Fruit fly (Drosophila melanogaster) whole organism, wandering third instar larva: Measurements from ENCODE around the gene CG17712.

Experiments
- Abd-B ChIP-seq: fragments of >200 bp; optimal IDR thresholded peaks from 2 replicates; lab custom pipeline; 2017; ENCODE audit warnings: missing biosample characterization, missing genetic modification characterization
- CG32264 ChIP-seq: fragments of 200-800 bp; sonication (Bioruptor generic); optimal IDR thresholded peaks from 2 replicates; lab custom pipeline; 2016; ENCODE audit warnings: missing biosample characterization, missing genetic modification characterization
- CG9705 ChIP-seq: fragments of 200-800 bp; sonication (Bioruptor generic); optimal IDR thresholded peaks from 2 replicates; lab custom pipeline; 2018; ENCODE audit warnings: missing biosample characterization, mild to moderate bottlenecking, missing genetic modification characterization
- CrebA ChIP-seq: fragments of 200-800 bp; sonication (Bioruptor generic); optimal IDR thresholded peaks from 2 replicates; lab custom pipeline; 2016; ENCODE audit warnings: missing biosample characterization, mild to moderate bottlenecking, missing genetic modification characterization, borderline replicate concordance
- Dfd ChIP-seq: fragments of >200 bp; optimal IDR thresholded peaks from 2 replicates; lab custom pipeline; 2017; ENCODE audit warnings: missing biosample characterization, missing genetic modification characterization
- Dif ChIP-seq: fragments of 200-275, 200-300 bp; sonication (Bioruptor generic); optimal IDR thresholded peaks from 2 replicates; lab custom pipeline; 2018; ENCODE audit warnings: missing biosample characterization, missing genetic modification characterization; ENCODE audit not compliant: partially characterized antibody
- GATAd ChIP-seq: sonication (Bioruptor generic); optimal IDR thresholded peaks from 2 replicates; lab custom pipeline; 2016; ENCODE audit warnings: missing biosample characterization, missing genetic modification characterization
- HLH106 ChIP-seq: fragments of 200-800 bp; optimal IDR thresholded peaks from 3 replicates; lab custom pipeline; 2019; ENCODE audit warnings: missing biosample characterization, mild to moderate bottlenecking, missing genetic modification characterization, moderate library complexity
- Hnf4 ChIP-seq: fragments of 200-800 bp; sonication (Bioruptor generic); optimal IDR thresholded peaks from 2 replicates; lab custom pipeline; 2016; ENCODE audit warnings: missing biosample characterization, mild to moderate bottlenecking, missing genetic modification characterization
- Hr78 ChIP-seq: fragments of >200 bp; optimal IDR thresholded peaks from 2 replicates; lab custom pipeline; 2017; ENCODE audit warnings: missing biosample characterization, missing genetic modification characterization
- Hr83 ChIP-seq: fragments of 200-300 bp; sonication (Bioruptor generic); optimal IDR thresholded peaks from 2 replicates; lab custom pipeline; 2016; ENCODE audit warnings: missing biosample characterization, mild to moderate bottlenecking, missing genetic modification characterization, moderate library complexity; ENCODE audit not compliant: poor library complexity, severe bottlenecking
- Jra ChIP-seq: sonication (Bioruptor generic); optimal IDR thresholded peaks from 2 replicates; lab custom pipeline; 2016; ENCODE audit warnings: missing biosample characterization, missing genetic modification characterization
- Mio ChIP-seq: sonication (Bioruptor generic); optimal IDR thresholded peaks from 2 replicates; lab custom pipeline; 2016; ENCODE audit warnings: missing biosample characterization, missing genetic modification characterization
- Myc ChIP-seq: fragments of >200 bp; optimal IDR thresholded peaks from 2 replicates; lab custom pipeline; 2017
- N ChIP-seq: fragments of >200 bp; optimal IDR thresholded peaks from 2 replicates; lab custom pipeline; 2018; ENCODE audit warnings: missing biosample characterization, missing external identifiers, missing genetic modification characterization
- OdsH ChIP-seq: fragments of 200-800 bp; sonication (Bioruptor generic); optimal IDR thresholded peaks from 2 replicates; lab custom pipeline; 2016; ENCODE audit warnings: missing biosample characterization, mild to moderate bottlenecking, missing genetic modification characterization
- Rel ChIP-seq, 2 experiments: fragments of 200-800 bp; sonication (Bioruptor generic) in 1 of 2; optimal IDR thresholded peaks; 2 replicates in 1 of 2; 3 replicates in 1 of 2; lab custom pipeline; 2016 to 2019; ENCODE audit warnings: mild to moderate bottlenecking in 2 of 2, missing biosample characterization in 2 of 2, missing genetic modification characterization in 2 of 2, moderate library complexity in 1 of 2
- Sp1 ChIP-seq: fragments of 200-800 bp; sonication (Bioruptor generic); optimal IDR thresholded peaks from 3 replicates; lab custom pipeline; 2019; ENCODE audit warnings: missing biosample characterization, mild to moderate bottlenecking, missing genetic modification characterization, moderate library complexity
- Vsx2 ChIP-seq: fragments of 200-300, 225-300 bp; sonication (Bioruptor generic); optimal IDR thresholded peaks from 2 replicates; lab custom pipeline; 2018; ENCODE audit warnings: missing biosample characterization, missing genetic modification characterization; ENCODE audit not compliant: partially characterized antibody
- br ChIP-seq: fragments of 200-800 bp; sonication (Bioruptor generic); optimal IDR thresholded peaks from 2 replicates; lab custom pipeline; 2016; ENCODE audit warnings: missing biosample characterization, missing genetic modification characterization
- brk ChIP-seq: fragments of 200-800 bp; sonication (Bioruptor generic); optimal IDR thresholded peaks from 2 replicates; lab custom pipeline; 2016; ENCODE audit warnings: missing biosample characterization, mild to moderate bottlenecking, missing genetic modification characterization
- dl ChIP-seq, 2 experiments: fragments of 175-275, 200-275 bp in 1 of 2; fragments of 200-275 bp in 1 of 2; sonication (Bioruptor generic); optimal IDR thresholded peaks; lab custom pipeline; 2018; ENCODE audit warnings: mild to moderate bottlenecking in 2 of 2, missing biosample characterization in 2 of 2, missing genetic modification characterization in 2 of 2, moderate library complexity in 2 of 2; ENCODE audit not compliant: partially characterized antibody in 2 of 2, insufficient read depth in 1 of 2
- dmrt93B ChIP-seq: fragments of 200-800 bp; sonication (Bioruptor generic); optimal IDR thresholded peaks from 2 replicates; lab custom pipeline; 2018; ENCODE audit warnings: missing biosample characterization, mild to moderate bottlenecking, missing genetic modification characterization
- dsf ChIP-seq: sonication (Bioruptor generic); optimal IDR thresholded peaks from 2 replicates; lab custom pipeline; 2016; ENCODE audit warnings: missing biosample characterization, missing genetic modification characterization, borderline replicate concordance
- ey ChIP-seq: fragments of 200-800 bp; sonication (Bioruptor generic); optimal IDR thresholded peaks from 2 replicates; lab custom pipeline; 2016; ENCODE audit warnings: missing biosample characterization, missing genetic modification characterization
- foxo ChIP-seq, 2 experiments: fragments of 200-800 bp; sonication (Bioruptor generic); optimal IDR thresholded peaks; 2 replicates in 1 of 2; 3 replicates in 1 of 2; lab custom pipeline; 2016 to 2017; ENCODE audit warnings: missing biosample characterization in 2 of 2, missing genetic modification characterization in 2 of 2
- fru ChIP-seq: fragments of 200-800 bp; sonication (Bioruptor generic); optimal IDR thresholded peaks from 3 replicates; lab custom pipeline; 2016; ENCODE audit warnings: missing biosample characterization, mild to moderate bottlenecking, missing genetic modification characterization
- h ChIP-seq: fragments of 200-800 bp; sonication (Bioruptor generic); optimal IDR thresholded peaks from 3 replicates; lab custom pipeline; 2016; ENCODE audit warnings: missing biosample characterization, mild to moderate bottlenecking, missing genetic modification characterization
- jim ChIP-seq: fragments of 175-275, 200-325 bp; sonication (Bioruptor generic); optimal IDR thresholded peaks from 2 replicates; lab custom pipeline; 2016; ENCODE audit warnings: missing biosample characterization, mild to moderate bottlenecking, missing genetic modification characterization
- lola ChIP-seq: fragments of >200 bp; optimal IDR thresholded peaks from 2 replicates; lab custom pipeline; 2017; ENCODE audit warnings: missing biosample characterization, missing genetic modification characterization
- pan ChIP-seq: fragments of >200 bp; optimal IDR thresholded peaks from 2 replicates; lab custom pipeline; 2017
- psq ChIP-seq: fragments of 200-800 bp; sonication (Bioruptor generic); optimal IDR thresholded peaks from 3 replicates; lab custom pipeline; 2017; ENCODE audit warnings: missing biosample characterization, mild to moderate bottlenecking, missing genetic modification characterization, moderate library complexity
- rgr ChIP-seq: fragments of 200-800 bp; sonication (Bioruptor generic); optimal IDR thresholded peaks from 3 replicates; lab custom pipeline; 2016; ENCODE audit warnings: missing biosample characterization, mild to moderate bottlenecking, missing genetic modification characterization
- sage ChIP-seq: fragments of 200-800 bp; sonication (Bioruptor generic); optimal IDR thresholded peaks from 2 replicates; lab custom pipeline; 2016; ENCODE audit warnings: missing biosample characterization, mild to moderate bottlenecking, missing genetic modification characterization
- sv ChIP-seq: fragments of 200-800 bp; sonication (Bioruptor generic); optimal IDR thresholded peaks from 3 replicates; lab custom pipeline; 2016; ENCODE audit warnings: missing biosample characterization, missing genetic modification characterization
- tai ChIP-seq: sonication (Bioruptor generic); optimal IDR thresholded peaks from 2 replicates; lab custom pipeline; 2016; ENCODE audit warnings: missing biosample characterization, missing genetic modification characterization
- usp ChIP-seq: fragments of >200 bp; optimal IDR thresholded peaks from 2 replicates; lab custom pipeline; 2017; ENCODE audit warnings: missing biosample characterization, missing genetic modification characterization
- woc ChIP-seq: sonication (Bioruptor generic); optimal IDR thresholded peaks from 2 replicates; lab custom pipeline; 2016; ENCODE audit warnings: missing biosample characterization, mild to moderate bottlenecking, missing genetic modification characterization

Gene CG17712

DNA sequence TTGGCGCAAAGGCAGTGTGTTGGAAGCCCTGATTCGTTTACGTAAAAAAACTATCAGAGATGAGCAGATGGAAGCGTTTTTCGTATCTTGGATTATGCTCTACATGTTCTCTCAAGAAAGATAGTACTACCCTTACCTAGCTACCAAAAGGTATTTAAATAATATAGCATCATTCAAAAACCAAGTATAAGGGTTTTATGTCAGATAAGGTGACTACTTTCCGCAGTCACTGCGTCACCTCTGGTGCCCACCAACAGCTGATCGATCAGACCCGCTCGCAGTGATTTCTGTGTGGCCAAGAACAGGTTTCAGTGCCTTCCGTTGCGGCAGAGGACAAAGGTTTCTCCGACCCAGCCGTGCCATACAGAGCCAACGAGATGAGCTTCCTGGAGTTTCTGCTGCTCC lies 22.3 kb downstream of the CG17712 start, which contains the start of the genes Eno and CG31937 (continued):
- TF ChIP-seq rgr (peak; percentile 38), CrebA (GFP tag; lab: Kevin White, UChicago) (no peak), Myc (lab: Kevin White, UChicago) (peak; percentile 76), woc (GFP tag; lab: Kevin White, UChicago) (peak; percentile 79)

- TF ChIP-seq pan (no peak), sage (peak; percentile 8), sv (GFP tag; lab: Kevin White, UChicago) (no peak), Vsx2 (no peak)
These were observed 23.3 kb downstream of the CG17712 start, which contains the start of gene Rrp40 for dm6 chr2L:1728620-1728944. TSS of gene Rrp40 (plus strand) at chr2L:1728732.

DNA sequence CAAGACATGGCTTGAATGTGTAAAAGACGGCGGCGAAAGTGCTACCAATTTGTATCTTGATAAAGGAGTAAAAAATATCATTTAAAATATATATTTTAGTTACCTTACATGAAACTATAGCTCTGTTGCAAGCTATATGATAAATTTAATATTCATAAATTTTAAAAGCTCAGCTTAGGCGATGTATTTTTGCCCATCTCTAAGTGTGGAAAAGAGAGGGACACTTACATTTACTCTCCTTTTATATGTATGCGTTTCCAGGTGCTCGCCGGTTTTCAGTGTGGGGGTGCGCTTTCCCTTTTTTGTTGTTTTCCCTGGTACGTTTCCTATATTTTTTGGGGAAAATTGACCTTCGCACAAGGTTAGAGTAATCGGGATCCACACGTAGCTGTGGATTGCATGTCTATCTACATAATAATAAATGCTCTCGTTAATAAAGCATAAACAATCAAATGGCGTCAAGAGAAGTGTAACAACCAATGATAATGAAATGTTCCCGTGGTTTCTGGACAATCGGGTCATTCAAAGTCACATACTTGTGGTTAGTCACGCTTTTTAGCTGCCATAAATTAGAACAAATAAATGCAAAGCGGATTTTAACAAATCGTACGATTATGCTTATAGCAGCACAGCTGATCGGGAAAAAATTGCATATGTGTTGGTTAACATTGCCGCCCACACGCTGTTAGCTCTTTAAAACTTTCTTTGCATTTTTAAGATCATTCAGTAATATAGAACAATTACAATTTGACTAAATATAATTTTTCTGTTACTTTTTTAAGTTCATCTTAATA lies 23.9 kb downstream of the CG17712 start:
- TF ChIP-seq brk (GFP tag; lab: Kevin White, UChicago), result peak; percentile 95
- TF ChIP-seq Hnf4 (GFP tag; lab: Kevin White, UChicago), result peak; percentile 93
- TF ChIP-seq Abd-B, result no peak
- peak; percentile 94 for TF ChIP-seq dsf (GFP tag; lab: Kevin White, UChicago)
- no peak for TF ChIP-seq N
- TF ChIP-seq Jra (GFP tag; lab: Kevin White, UChicago), result peak; percentile 94
- peak; percentile 40 for TF ChIP-seq jim (GFP tag; lab: Kevin White, UChicago)
- peak; percentile 75 to 99 for TF ChIP-seq foxo (GFP tag; optimal IDR thresholded peaks at IDR 0.05; lab: Kevin White, UChicago)
- TF ChIP-seq GATAd (GFP tag; lab: Kevin White, UChicago), result peak; percentile 89
- peak; percentile 99 for TF ChIP-seq br (GFP tag; lab: Kevin White, UChicago)
- TF ChIP-seq Hr83 (GFP tag; lab: Kevin White, UChicago), result peak; percentile 75
- TF ChIP-seq CG9705 (GFP tag; lab: Kevin White, UChicago), result peak; percentile 98
- TF ChIP-seq sage, result peak; percentile 94
- peak; percentile 99 for TF ChIP-seq fru
- peak; percentile 71 for TF ChIP-seq Mio
- TF ChIP-seq dmrt93B, result peak; percentile 98
- no peak for TF ChIP-seq Dfd (GFP tag; lab: Kevin White, UChicago)
- TF ChIP-seq h (GFP tag; lab: Kevin White, UChicago), result peak; percentile 99
- no peak for TF ChIP-seq Myc (lab: Kevin White, UChicago)
- TF ChIP-seq sv (GFP tag; lab: Kevin White, UChicago), result peak; percentile 94
- no peak for TF ChIP-seq Hr78 (GFP tag; lab: Kevin White, UChicago)
- peak; percentile 99 for TF ChIP-seq psq
- TF ChIP-seq CG32264 (GFP tag; lab: Kevin White, UChicago), result peak; percentile 93
- no peak for TF ChIP-seq tai (GFP tag; lab: Kevin White, UChicago)
- TF ChIP-seq Rel (GFP tag; optimal IDR thresholded peaks at IDR 0.05; lab: Kevin White, UChicago), result peak; percentile 87
- TF ChIP-seq Rel (tag; optimal IDR thresholded peaks at IDR 0.05; lab: Kevin White, UChicago), result peak; percentile 98
- no peak for TF ChIP-seq dl (GFP tag; optimal IDR thresholded peaks at IDR 0.05; lab: Kevin White, UChicago; ENCODE audit: insufficient read depth in 1 of 2, partially characterized antibody in 2 of 2)
- no peak for TF ChIP-seq pan
- TF ChIP-seq lola, result no peak
- TF ChIP-seq Dif (GFP tag; lab: Kevin White, UChicago), result no peak
- peak; percentile 99 for TF ChIP-seq HLH106 (tag; lab: Kevin White, UChicago)
- TF ChIP-seq usp (GFP tag; lab: Kevin White, UChicago), result no peak
- peak; percentile 100 for TF ChIP-seq Sp1 (GFP tag; lab: Kevin White, UChicago)
- TF ChIP-seq Vsx2, result no peak
- TF ChIP-seq woc (GFP tag; lab: Kevin White, UChicago), result peak; percentile 96
- TF ChIP-seq rgr, result peak; percentile 99
- TF ChIP-seq ey, result peak; percentile 97
- no peak for TF ChIP-seq CrebA (GFP tag; lab: Kevin White, UChicago)
- TF ChIP-seq OdsH (GFP tag; lab: Kevin White, UChicago), result peak; percentile 99
